Worm (Caenorhabditis elegans) whole organism, young adult: Measurements from ENCODE around the gene fipr-28.

Source experiments
- K11D2.4 ChIP-seq: fragments of 200-800 bp; sonication (Bioruptor generic); IDR thresholded peaks from 2 replicates; pipeline ENCODE4 v1.3.6; 2022; ENCODE audit warnings: missing genetic modification reagents, missing genetic modification characterization, missing compliant biosample characterization
- ama-1 ChIP-seq, 3 experiments: fragments of 150-350 bp in 1 of 3; sonication (generic microtip) in 2 of 3; optimal IDR thresholded peaks; 2 replicates each; lab custom pipeline; 2014 to 2018; ENCODE audit warnings: missing biosample characterization in 2 of 3, missing genetic modification characterization in 2 of 3, missing genetic modification reagents in 2 of 3
- attf-5 ChIP-seq: fragments of 200-800 bp; sonication (Bioruptor generic); optimal IDR thresholded peaks from 2 replicates; lab custom pipeline; 2018; ENCODE audit warnings: mild to moderate bottlenecking, missing genetic modification characterization, missing compliant biosample characterization
- ccch-3 ChIP-seq: fragments of 200-800 bp; sonication (Bioruptor generic); optimal IDR thresholded peaks from 2 replicates; lab custom pipeline; 2018; ENCODE audit warnings: mild to moderate bottlenecking, missing genetic modification characterization, missing compliant biosample characterization
- hlh-12 ChIP-seq: sonication (generic microtip); optimal IDR thresholded peaks from 2 replicates; lab custom pipeline; 2016; ENCODE audit warnings: missing genetic modification characterization, missing compliant biosample characterization
- sdz-38 ChIP-seq: sonication (generic microtip); optimal IDR thresholded peaks from 2 replicates; lab custom pipeline; 2016; ENCODE audit warnings: missing genotype, missing genetic modification characterization, missing compliant biosample characterization

ce11 chrIV:16643782-16644181, 16.0 kb downstream of the fipr-28 start:
- TF ChIP-seq ama-1 (optimal IDR thresholded peaks at IDR 0.05; lab: Kevin White, UChicago) (no peak), ama-1 (GFP tag; optimal IDR thresholded peaks at IDR 0.05; lab: Kevin White, UChicago) (no peak), ccch-3 (GFP tag; lab: Kevin White, UChicago) (no peak), K11D2.4 (GFP tag; lab: Robert Waterston, UW) (no peak), hlh-12 (tag; lab: Kevin White, UChicago) (no peak), sdz-38 (tag; lab: Kevin White, UChicago) (no peak), attf-5 (GFP tag; lab: Kevin White, UChicago) (no peak)
